Worm (Caenorhabditis elegans) whole organism, late embryonic: ENCODE measurements around the gene pap-2.
A peak's percentile ranks its signal among the peaks of the same experiment; 100 is the strongest.

Experiments
- C38D4.7 ChIP-seq: fragments of 200-800 bp; sonication (Bioruptor generic); optimal IDR thresholded peaks from 2 replicates; lab custom pipeline; 2018; ENCODE audit warnings: mild to moderate bottlenecking, missing genetic modification characterization, moderate library complexity, missing compliant biosample characterization
- K09A11.1 ChIP-seq: sonication (generic microtip); optimal IDR thresholded peaks from 2 replicates; lab custom pipeline; 2017; ENCODE audit warnings: antibody characterized with exemption, mild to moderate bottlenecking, missing genetic modification characterization, missing compliant biosample characterization; ENCODE audit not compliant: insufficient read depth
- Y22D7AL.16 ChIP-seq: sonication (generic microtip); optimal IDR thresholded peaks from 2 replicates; lab custom pipeline; 2016; ENCODE audit warnings: missing genetic modification characterization, missing compliant biosample characterization
- ahr-1 ChIP-seq: sonication (generic microtip); optimal IDR thresholded peaks from 2 replicates; lab custom pipeline; 2016; ENCODE audit warnings: missing genetic modification characterization, missing compliant biosample characterization
- ama-1 ChIP-seq: fragments of 150-350 bp; optimal IDR thresholded peaks from 2 replicates; lab custom pipeline; 2014
- ceh-14 ChIP-seq: sonication (generic microtip); optimal IDR thresholded peaks from 2 replicates; lab custom pipeline; 2016; ENCODE audit warnings: missing genotype, missing genetic modification characterization, missing compliant biosample characterization
- ceh-18 ChIP-seq: sonication (generic microtip); optimal IDR thresholded peaks from 2 replicates; lab custom pipeline; 2016; ENCODE audit warnings: missing genetic modification characterization, missing compliant biosample characterization
- ceh-19 ChIP-seq: fragments of 200-800 bp; sonication (Bioruptor generic); optimal IDR thresholded peaks from 2 replicates; lab custom pipeline; 2018; ENCODE audit warnings: mild to moderate bottlenecking, missing genetic modification characterization, missing compliant biosample characterization
- ceh-2 ChIP-seq: sonication (generic microtip); optimal IDR thresholded peaks from 2 replicates; lab custom pipeline; 2016; ENCODE audit warnings: missing genotype, missing genetic modification characterization, missing compliant biosample characterization
- ceh-24 ChIP-seq: sonication (generic microtip); optimal IDR thresholded peaks from 2 replicates; lab custom pipeline; 2016; ENCODE audit warnings: mild to moderate bottlenecking, missing genetic modification characterization, missing compliant biosample characterization
- ceh-31 ChIP-seq: sonication (generic microtip); optimal IDR thresholded peaks from 2 replicates; lab custom pipeline; 2016; ENCODE audit warnings: missing genetic modification characterization, missing compliant biosample characterization
- ceh-34 ChIP-seq: sonication (generic microtip); optimal IDR thresholded peaks from 2 replicates; lab custom pipeline; 2016; ENCODE audit warnings: mild to moderate bottlenecking, missing genetic modification characterization, missing compliant biosample characterization
- ceh-45 ChIP-seq: fragments of 200-800 bp; sonication (Bioruptor generic); IDR thresholded peaks from 2 replicates; pipeline ENCODE4 v1.3.6; 2022; ENCODE audit warnings: missing genetic modification reagents, missing genetic modification characterization, missing compliant biosample characterization
- elt-2 ChIP-seq: sonication (generic microtip); optimal IDR thresholded peaks from 2 replicates; lab custom pipeline; 2016; ENCODE audit warnings: missing genetic modification reagents, missing genetic modification characterization, missing compliant biosample characterization
- elt-4 ChIP-seq: sonication (generic microtip); optimal IDR thresholded peaks from 2 replicates; lab custom pipeline; 2016; ENCODE audit warnings: missing genetic modification characterization, missing compliant biosample characterization
- ets-4 ChIP-seq: sonication (generic microtip); optimal IDR thresholded peaks from 2 replicates; lab custom pipeline; 2016; ENCODE audit warnings: missing genetic modification characterization, missing compliant biosample characterization
- eyg-1 ChIP-seq: sonication (generic microtip); optimal IDR thresholded peaks from 2 replicates; lab custom pipeline; 2016; ENCODE audit warnings: missing genotype, missing genetic modification characterization, missing compliant biosample characterization
- fax-1 ChIP-seq: sonication (generic microtip); optimal IDR thresholded peaks from 2 replicates; lab custom pipeline; 2016; ENCODE audit warnings: missing genotype, missing genetic modification characterization, missing compliant biosample characterization
- fkh-10 ChIP-seq: fragments of 150-350 bp; optimal IDR thresholded peaks from 2 replicates; lab custom pipeline; 2014; ENCODE audit warnings: missing biosample characterization, missing genetic modification reagents, missing genetic modification characterization
- hlh-13 ChIP-seq: fragments of 200-800 bp; sonication (Bioruptor generic); optimal IDR thresholded peaks from 2 replicates; lab custom pipeline; 2018; ENCODE audit warnings: mild to moderate bottlenecking, missing genetic modification characterization, missing compliant biosample characterization
- hlh-8 ChIP-seq: sonication (generic microtip); optimal IDR thresholded peaks from 2 replicates; lab custom pipeline; 2016; ENCODE audit warnings: missing genotype, missing genetic modification characterization, missing compliant biosample characterization
- lim-6 ChIP-seq: sonication (generic microtip); optimal IDR thresholded peaks from 2 replicates; lab custom pipeline; 2016; ENCODE audit warnings: missing genetic modification characterization, missing compliant biosample characterization
- lin-11 ChIP-seq: fragments of 200-800 bp; sonication (Bioruptor generic); optimal IDR thresholded peaks from 2 replicates; lab custom pipeline; 2018; ENCODE audit warnings: mild to moderate bottlenecking, missing genetic modification characterization, missing compliant biosample characterization
- nfya-1 ChIP-seq: sonication (generic microtip); optimal IDR thresholded peaks from 2 replicates; lab custom pipeline; 2017; ENCODE audit warnings: missing genetic modification characterization, mild to moderate bottlenecking, missing compliant biosample characterization, antibody characterized with exemption, moderate library complexity
- nhr-232 ChIP-seq: sonication (generic microtip); optimal IDR thresholded peaks from 2 replicates; lab custom pipeline; 2016; ENCODE audit warnings: missing genetic modification characterization, missing compliant biosample characterization
- odd-2 ChIP-seq: sonication (generic microtip); optimal IDR thresholded peaks from 2 replicates; lab custom pipeline; 2017; ENCODE audit warnings: antibody characterized with exemption, mild to moderate bottlenecking, missing genetic modification characterization, missing compliant biosample characterization
- pag-3 ChIP-seq: sonication (generic microtip); optimal IDR thresholded peaks from 2 replicates; lab custom pipeline; 2016; ENCODE audit warnings: missing compliant biosample characterization, missing genetic modification characterization, borderline replicate concordance
- pha-4 ChIP-seq: fragments of 150-350 bp; optimal IDR thresholded peaks from 2 replicates; lab custom pipeline; 2018; ENCODE audit warnings: missing biosample characterization, missing genetic modification reagents, missing genetic modification characterization
- pros-1 ChIP-seq: fragments of 150-350 bp; optimal IDR thresholded peaks from 2 replicates; lab custom pipeline; 2014; ENCODE audit warnings: missing biosample characterization, missing genetic modification reagents, missing genetic modification characterization
- rnt-1 ChIP-seq: sonication (generic microtip); optimal IDR thresholded peaks from 2 replicates; lab custom pipeline; 2016; ENCODE audit warnings: missing genetic modification characterization, missing compliant biosample characterization
- sdc-2 ChIP-seq: sonication (generic microtip); optimal IDR thresholded peaks from 2 replicates; lab custom pipeline; 2016; ENCODE audit warnings: missing genotype, missing genetic modification characterization, missing compliant biosample characterization
- sox-2 ChIP-seq: fragments of 200-800 bp; sonication (Bioruptor generic); IDR thresholded peaks from 2 replicates; pipeline ENCODE4 v1.3.6; 2022; ENCODE audit warnings: missing genetic modification reagents, missing genetic modification characterization, missing compliant biosample characterization
- sox-4 ChIP-seq: sonication (generic microtip); optimal IDR thresholded peaks from 2 replicates; lab custom pipeline; 2017; ENCODE audit warnings: mild to moderate bottlenecking, missing genetic modification characterization, inconsistent platforms, missing compliant biosample characterization
- syd-9 ChIP-seq: sonication (generic microtip); optimal IDR thresholded peaks from 2 replicates; lab custom pipeline; 2016; ENCODE audit warnings: mild to moderate bottlenecking, missing genetic modification characterization, moderate library complexity, missing compliant biosample characterization
- tbx-2 ChIP-seq: sonication (generic microtip); optimal IDR thresholded peaks from 2 replicates; lab custom pipeline; 2016; ENCODE audit warnings: missing genetic modification characterization, missing compliant biosample characterization
- tbx-7 ChIP-seq: sonication (generic microtip); optimal IDR thresholded peaks from 2 replicates; lab custom pipeline; 2016; ENCODE audit warnings: missing genotype, missing genetic modification characterization, missing compliant biosample characterization
- ttx-3 ChIP-seq: sonication (generic microtip); optimal IDR thresholded peaks from 2 replicates; lab custom pipeline; 2016; ENCODE audit warnings: missing genetic modification reagents, missing genetic modification characterization, missing compliant biosample characterization
- unc-3 ChIP-seq, 2 experiments: fragments of 200-800 bp in 1 of 2; sonication (Bioruptor generic) in 1 of 2; sonication (generic microtip) in 1 of 2; conservative IDR thresholded peaks in 1 of 2; optimal IDR thresholded peaks in 1 of 2; 2 replicates each; pipeline versions ENCODE4 v1.3.6 to Lab custom; 2016 to 2022; ENCODE audit warnings: missing compliant biosample characterization in 2 of 2, missing genetic modification characterization in 2 of 2, missing genetic modification reagents in 1 of 2
- unc-42 ChIP-seq: sonication (generic microtip); optimal IDR thresholded peaks from 2 replicates; lab custom pipeline; 2016; ENCODE audit warnings: missing genotype, missing genetic modification characterization, missing compliant biosample characterization
- ztf-16 ChIP-seq: sonication (generic microtip); optimal IDR thresholded peaks from 2 replicates; lab custom pipeline; 2017; ENCODE audit warnings: missing genetic modification characterization, missing compliant biosample characterization

Gene pap-2

DNA sequence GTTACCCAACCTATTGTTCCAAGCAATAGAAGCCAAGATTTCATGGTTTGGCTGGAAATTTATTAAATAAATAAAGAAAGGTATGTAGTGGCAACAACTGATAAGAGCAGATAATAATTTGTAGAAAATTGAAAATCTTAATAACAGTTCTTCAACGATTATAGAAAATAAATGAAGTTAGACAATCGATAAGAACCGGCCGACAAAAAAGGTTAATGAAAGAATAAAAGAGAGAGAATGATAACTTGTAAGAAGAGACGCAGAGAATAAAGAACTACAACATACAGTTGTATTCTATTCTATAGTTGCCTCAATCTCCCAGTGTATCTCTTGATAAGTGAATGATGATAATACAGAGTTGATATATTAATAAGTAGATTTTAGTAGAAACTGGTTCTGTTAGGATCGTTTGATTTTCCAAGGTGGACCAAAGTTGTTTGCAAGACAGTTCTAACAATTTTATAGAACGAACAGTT, 22.4 kb downstream of the pap-2 start, which contains the start of gene ugt-58:
Gene ugt-58, minus strand, starts transcription at position 51 of the 476 bp plus-strand sequence.
- TF ChIP-seq pha-4 (tag; lab: Kevin White, UChicago) (no peak), elt-2 (tag; lab: Kevin White, UChicago) (peak; percentile 52)

DNA sequence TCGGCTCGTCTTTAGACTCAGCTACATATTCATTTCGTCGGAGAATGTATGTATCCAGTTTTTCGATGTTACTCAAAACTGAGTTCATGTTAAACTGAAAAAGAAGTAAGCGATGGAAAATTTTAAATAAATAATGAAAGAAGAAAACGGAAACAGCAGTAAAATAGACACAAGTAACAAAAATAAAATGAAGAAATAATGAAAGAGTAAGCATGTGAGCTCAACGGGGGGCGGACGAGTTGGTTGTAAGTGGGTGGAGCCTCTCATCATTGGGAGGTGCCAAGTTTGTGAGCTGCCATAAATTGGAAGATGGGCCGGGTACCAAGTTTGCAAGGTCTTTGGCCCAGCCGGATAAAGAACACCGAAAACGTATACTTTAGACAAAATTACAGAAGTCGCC, 25.7 kb downstream of the pap-2 start, which contains the start of gene wee-1.1:
Gene wee-1.1, minus strand, starts transcription at position 101 of the 400 bp plus-strand sequence.
- no peak for TF ChIP-seq ama-1 (lab: Kevin White, UChicago)
- no peak for TF ChIP-seq ahr-1 (tag; lab: Kevin White, UChicago)
- TF ChIP-seq eyg-1, result no peak
- TF ChIP-seq ztf-16 (tag; lab: Kevin White, UChicago), result no peak
- no peak for TF ChIP-seq sox-2 (GFP tag; lab: Robert Waterston, UW)
- no peak for TF ChIP-seq unc-42 (tag; lab: Kevin White, UChicago)
- TF ChIP-seq rnt-1 (tag; lab: Kevin White, UChicago), result no peak
- no peak for TF ChIP-seq ceh-2 (tag; lab: Kevin White, UChicago)
- TF ChIP-seq tbx-7 (tag; lab: Kevin White, UChicago), result no peak
- no peak for TF ChIP-seq ceh-18 (tag; lab: Kevin White, UChicago)
- TF ChIP-seq unc-3 (GFP tag; conservative IDR thresholded peaks at IDR 0.05; lab: Robert Waterston, UW), result no peak
- no peak for TF ChIP-seq unc-3 (tag; optimal IDR thresholded peaks at IDR 0.05; lab: Kevin White, UChicago)
- TF ChIP-seq lim-6, result no peak

DNA sequence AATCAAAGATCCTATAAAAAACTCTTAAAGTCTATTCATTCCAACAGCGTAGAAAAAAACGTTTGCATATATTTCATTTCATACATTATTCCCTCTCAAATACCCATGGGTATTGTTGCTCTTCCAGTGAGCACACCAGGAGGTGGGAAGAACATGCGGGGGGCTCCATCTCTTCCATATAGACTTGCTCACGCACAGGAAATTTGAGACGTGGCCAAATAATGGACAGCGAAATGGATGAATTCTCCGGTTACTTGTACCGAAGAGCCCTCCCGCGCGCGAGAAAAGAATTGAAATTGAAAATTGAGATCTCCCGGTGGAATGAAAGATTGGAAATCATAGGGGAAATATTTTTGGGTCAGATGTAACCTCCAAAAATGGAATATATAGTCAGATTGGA, 31.6 kb downstream of the pap-2 start:
- TF ChIP-seq ceh-19 (GFP tag; lab: Kevin White, UChicago) (peak; percentile 85), ceh-14 (tag; lab: Kevin White, UChicago) (no peak), ceh-34 (tag; lab: Kevin White, UChicago) (peak; percentile 98)
- TF ChIP-seq, all 69 proteins: peak for 2

DNA sequence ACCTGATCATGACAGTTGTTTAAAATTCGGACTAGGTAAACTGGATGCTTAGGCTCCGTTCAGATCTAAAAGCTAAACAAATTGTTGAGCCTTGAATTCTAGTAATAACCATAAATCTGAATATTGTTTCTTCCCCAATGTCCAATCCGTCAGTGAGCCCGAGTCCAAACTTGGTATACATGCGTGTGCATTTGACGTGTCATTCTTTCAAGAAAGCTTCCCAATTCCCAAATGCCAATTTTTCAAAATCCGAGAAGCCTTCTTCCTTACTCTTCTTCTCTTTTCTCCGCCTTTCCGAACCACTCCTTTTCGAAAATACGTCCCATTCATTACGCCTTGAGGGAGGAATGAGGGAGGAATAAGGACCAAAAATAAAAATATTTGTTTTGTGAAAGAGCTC, 32.5 kb downstream of the pap-2 start:
- TF ChIP-seq lim-6 (no peak), pag-3 (tag; lab: Kevin White, UChicago) (no peak), pha-4 (tag; lab: Kevin White, UChicago) (no peak), ceh-2 (tag; lab: Kevin White, UChicago) (no peak), elt-4 (tag; lab: Kevin White, UChicago) (no peak), Y22D7AL.16 (no peak), ttx-3 (tag; lab: Kevin White, UChicago) (no peak), lin-11 (tag; lab: Kevin White, UChicago) (no peak), sdc-2 (tag; lab: Kevin White, UChicago) (no peak), ceh-19 (GFP tag; lab: Kevin White, UChicago) (no peak)
- TF ChIP-seq, all 69 proteins: peak for 0

DNA sequence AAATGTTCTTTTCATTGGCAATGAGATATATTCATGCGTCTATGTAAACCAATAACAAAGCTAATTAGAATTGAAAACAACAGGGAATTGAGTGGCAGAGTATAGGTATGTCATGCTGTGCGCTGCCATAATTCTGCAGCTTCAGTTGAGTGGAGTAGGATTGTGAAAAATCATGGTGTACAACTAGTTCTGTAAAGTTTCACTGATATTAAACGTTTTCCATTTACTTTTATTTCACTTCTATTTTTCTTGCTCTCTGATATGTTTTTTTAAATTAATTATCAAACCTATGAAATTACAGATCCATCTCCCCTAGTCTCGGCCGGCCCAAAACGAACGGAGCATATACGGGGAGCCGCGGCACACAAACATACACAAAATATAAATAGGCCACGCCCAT, 33.5 kb downstream of the pap-2 start, which contains the start of gene exc-7:
Gene exc-7, plus strand, starts transcription at position 301 of the 400 bp plus-strand sequence.
- TF ChIP-seq ahr-1 (tag; lab: Kevin White, UChicago), result no peak

DNA sequence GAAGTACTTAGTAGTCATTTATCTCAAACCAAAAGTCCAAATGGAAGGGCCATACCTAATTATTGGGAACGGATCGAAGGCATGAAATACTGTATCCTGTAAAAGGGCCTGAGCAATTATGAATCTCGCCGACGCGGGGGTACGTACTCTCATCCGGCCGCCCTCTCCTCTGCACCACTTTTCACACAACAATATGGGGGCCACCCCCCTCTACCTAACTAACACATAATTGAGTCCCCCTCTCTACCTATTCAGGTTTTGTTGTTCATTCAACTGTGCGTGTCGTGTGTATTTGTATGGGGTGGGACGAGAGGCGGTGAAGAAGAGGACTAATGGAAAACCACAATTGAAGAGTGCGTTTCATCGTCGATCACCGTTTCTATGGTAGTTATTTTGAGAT, 34.8 kb downstream of the pap-2 start:
- TF ChIP-seq nfya-1, result peak; percentile 13
- TF ChIP-seq hlh-13, result no peak
- TF ChIP-seq pros-1 (tag; lab: Kevin White, UChicago), result peak; percentile 81
- no peak for TF ChIP-seq syd-9 (tag; lab: Kevin White, UChicago)
- TF ChIP-seq tbx-7 (tag; lab: Kevin White, UChicago), result no peak
- no peak for TF ChIP-seq eyg-1
- TF ChIP-seq pag-3 (tag; lab: Kevin White, UChicago), result no peak
- no peak for TF ChIP-seq C38D4.7 (GFP tag; lab: Kevin White, UChicago)
- no peak for TF ChIP-seq ceh-34 (tag; lab: Kevin White, UChicago)
- TF ChIP-seq ets-4 (tag; lab: Kevin White, UChicago), result no peak
- TF ChIP-seq hlh-8, result no peak
- no peak for TF ChIP-seq sox-4
- TF ChIP-seq odd-2 (tag; lab: Kevin White, UChicago), result no peak
- peak; percentile 8 for TF ChIP-seq tbx-2 (tag; lab: Kevin White, UChicago)
- no peak for TF ChIP-seq ceh-24 (tag; lab: Kevin White, UChicago)
- no peak for TF ChIP-seq unc-42 (tag; lab: Kevin White, UChicago)
- no peak for TF ChIP-seq fkh-10 (GFP tag; lab: Kevin White, UChicago)
- no peak for TF ChIP-seq Y22D7AL.16
- TF ChIP-seq sdc-2 (tag; lab: Kevin White, UChicago), result no peak
- TF ChIP-seq ceh-45, result no peak
- TF ChIP-seq sox-2 (GFP tag; lab: Robert Waterston, UW), result peak; percentile 81
- TF ChIP-seq K09A11.1 (tag; lab: Kevin White, UChicago), result no peak
- no peak for TF ChIP-seq nhr-232 (tag; lab: Kevin White, UChicago)
- TF ChIP-seq ceh-31 (tag; lab: Kevin White, UChicago), result peak; percentile 90
- no peak for TF ChIP-seq fax-1 (tag; lab: Kevin White, UChicago)
